Worm (Caenorhabditis elegans) whole organism, L3 larva: ENCODE data around the gene C03H12.1.

ENCODE experiments used
- R02D3.7 ChIP-seq: fragments of 150-350 bp; optimal IDR thresholded peaks from 2 replicates; lab custom pipeline; 2014; ENCODE audit warnings: missing biosample characterization, missing genetic modification characterization
- ZK546.5 ChIP-seq: sonication (generic microtip); optimal IDR thresholded peaks from 2 replicates; lab custom pipeline; 2017; ENCODE audit warnings: missing biosample characterization, missing genetic modification characterization
- aly-2 ChIP-seq: fragments of 150-350 bp; optimal IDR thresholded peaks from 2 replicates; lab custom pipeline; 2014; ENCODE audit warnings: missing biosample characterization, missing genetic modification characterization
- ceh-16 ChIP-seq: sonication (generic microtip); optimal IDR thresholded peaks from 2 replicates; lab custom pipeline; 2017; ENCODE audit warnings: missing biosample characterization, missing genetic modification characterization
- ceh-28 ChIP-seq: fragments of 150-350 bp; optimal IDR thresholded peaks from 2 replicates; lab custom pipeline; 2014; ENCODE audit warnings: missing biosample characterization, missing genetic modification reagents, missing genetic modification characterization
- ceh-9 ChIP-seq: sonication (generic microtip); optimal IDR thresholded peaks from 2 replicates; lab custom pipeline; 2018; ENCODE audit warnings: missing biosample characterization, missing genetic modification characterization
- egl-27 ChIP-seq: sonication (generic microtip); optimal IDR thresholded peaks from 4 replicates; lab custom pipeline; 2017; ENCODE audit warnings: missing biosample characterization, missing genetic modification reagents, missing genetic modification characterization
- egl-5 ChIP-seq: fragments of 150-350 bp; optimal IDR thresholded peaks from 2 replicates; lab custom pipeline; 2017; ENCODE audit warnings: missing biosample characterization, missing genetic modification reagents, missing genetic modification characterization, inconsistent platforms
- elt-1 ChIP-seq: fragments of 150-350 bp; optimal IDR thresholded peaks from 2 replicates; lab custom pipeline; 2014; ENCODE audit warnings: missing biosample characterization, missing genetic modification characterization
- elt-2 ChIP-seq: sonication (generic microtip); optimal IDR thresholded peaks from 2 replicates; lab custom pipeline; 2016; ENCODE audit warnings: missing genetic modification reagents, mild to moderate bottlenecking, missing genetic modification characterization, missing compliant biosample characterization
- elt-3 ChIP-seq, 3 experiments: fragments of 150-350 bp in 1 of 3; sonication (generic microtip) in 2 of 3; optimal IDR thresholded peaks; 2 replicates in 2 of 3; 4 replicates in 1 of 3; lab custom pipeline; 2014 to 2017; ENCODE audit warnings: missing biosample characterization in 3 of 3, missing genetic modification characterization in 3 of 3
- fkh-10 ChIP-seq: sonication (generic microtip); optimal IDR thresholded peaks from 2 replicates; lab custom pipeline; 2017; ENCODE audit warnings: missing biosample characterization, missing genetic modification reagents, missing genetic modification characterization
- fkh-2 ChIP-seq: fragments of 150-350 bp; optimal IDR thresholded peaks from 2 replicates; lab custom pipeline; 2014; ENCODE audit warnings: missing biosample characterization, missing genetic modification reagents, missing genetic modification characterization
- jun-1 ChIP-seq: fragments of 150-350 bp; optimal IDR thresholded peaks from 2 replicates; lab custom pipeline; 2014; ENCODE audit warnings: missing biosample characterization, missing genetic modification reagents, missing genetic modification characterization
- lin-39 ChIP-seq: fragments of 150-350 bp; optimal IDR thresholded peaks from 2 replicates; lab custom pipeline; 2018; ENCODE audit warnings: missing biosample characterization, missing genetic modification reagents, missing genetic modification characterization
- lsy-12 ChIP-seq: sonication (generic microtip); optimal IDR thresholded peaks from 2 replicates; lab custom pipeline; 2016; ENCODE audit warnings: mild to moderate bottlenecking, missing genetic modification characterization, missing compliant biosample characterization
- mdl-1 ChIP-seq: fragments of 150-350 bp; optimal IDR thresholded peaks from 2 replicates; lab custom pipeline; 2014; ENCODE audit warnings: missing biosample characterization, missing genetic modification characterization
- nfya-1 ChIP-seq: sonication (generic microtip); optimal IDR thresholded peaks from 2 replicates; lab custom pipeline; 2017; ENCODE audit warnings: missing genetic modification characterization, mild to moderate bottlenecking, missing compliant biosample characterization, antibody characterized with exemption, moderate library complexity; ENCODE audit not compliant: insufficient read depth
- nhr-12 ChIP-seq: fragments of 150-350 bp; optimal IDR thresholded peaks from 2 replicates; lab custom pipeline; 2014; ENCODE audit warnings: missing biosample characterization, missing genetic modification characterization
- nhr-23 ChIP-seq: fragments of 150-350 bp; optimal IDR thresholded peaks from 2 replicates; lab custom pipeline; 2014; ENCODE audit warnings: missing biosample characterization, missing genetic modification reagents, missing genetic modification characterization
- nhr-237 ChIP-seq: fragments of 150-350 bp; optimal IDR thresholded peaks from 2 replicates; lab custom pipeline; 2014; ENCODE audit warnings: missing biosample characterization, missing genetic modification characterization
- nhr-25 ChIP-seq: sonication (generic microtip); optimal IDR thresholded peaks from 2 replicates; lab custom pipeline; 2017; ENCODE audit warnings: missing biosample characterization, missing genetic modification characterization
- nhr-28 ChIP-seq: fragments of 150-350 bp; optimal IDR thresholded peaks from 2 replicates; lab custom pipeline; 2014; ENCODE audit warnings: missing biosample characterization, missing genetic modification characterization
- nhr-67 ChIP-seq: fragments of 150-350 bp; optimal IDR thresholded peaks from 2 replicates; lab custom pipeline; 2014; ENCODE audit warnings: missing biosample characterization, missing genetic modification characterization
- nhr-76 ChIP-seq: fragments of 150-350 bp; sonication (generic microtip); optimal IDR thresholded peaks from 5 replicates; lab custom pipeline; 2014; ENCODE audit warnings: missing biosample characterization, missing genetic modification characterization
- nhr-77 ChIP-seq: fragments of 150-350 bp; optimal IDR thresholded peaks from 2 replicates; lab custom pipeline; 2014; ENCODE audit warnings: missing biosample characterization, missing genetic modification characterization
- pha-4 ChIP-seq: fragments of 150-350 bp; optimal IDR thresholded peaks from 2 replicates; lab custom pipeline; 2014; ENCODE audit warnings: missing biosample characterization, missing genetic modification reagents, missing genetic modification characterization
- pqm-1 ChIP-seq: fragments of 150-350 bp; optimal IDR thresholded peaks from 2 replicates; lab custom pipeline; 2017; ENCODE audit warnings: missing biosample characterization, missing genetic modification characterization, inconsistent platforms
- sea-2 ChIP-seq: fragments of 150-350 bp; sonication (generic microtip); optimal IDR thresholded peaks from 4 replicates; lab custom pipeline; 2014; ENCODE audit warnings: missing biosample characterization, missing genetic modification reagents, missing genetic modification characterization
- skn-1 ChIP-seq: fragments of 150-350 bp; optimal IDR thresholded peaks from 2 replicates; lab custom pipeline; 2014; ENCODE audit warnings: missing biosample characterization, missing genetic modification characterization
- snpc-4 ChIP-seq: fragments of 150-350 bp; optimal IDR thresholded peaks from 2 replicates; lab custom pipeline; 2014; ENCODE audit warnings: missing biosample characterization, missing genetic modification characterization
- unc-39 ChIP-seq: sonication (generic microtip); optimal IDR thresholded peaks from 4 replicates; lab custom pipeline; 2017; ENCODE audit warnings: missing biosample characterization, missing genetic modification characterization
- ztf-11 ChIP-seq: fragments of 150-350 bp; optimal IDR thresholded peaks from 2 replicates; lab custom pipeline; 2014; ENCODE audit warnings: missing biosample characterization, missing genetic modification characterization
- ztf-4 ChIP-seq: fragments of 150-350 bp; optimal IDR thresholded peaks from 2 replicates; lab custom pipeline; 2014; ENCODE audit warnings: missing biosample characterization, missing genetic modification characterization

The C03H12.1 gene

ce11 chrX:15681393-15681792 is 7.9 kb upstream of the C03H12.1 start, which contains the start of gene gpn-1:
TSS of gene gpn-1 (plus strand) at chrX:15681693.
- TF ChIP-seq nhr-67 (tag; lab: Kevin White, UChicago) (no peak), skn-1 (no peak), nhr-76 (tag; lab: Kevin White, UChicago) (no peak), lin-39 (tag; lab: Kevin White, UChicago) (no peak), ztf-11 (tag; lab: Kevin White, UChicago) (no peak), ceh-28 (tag; lab: Kevin White, UChicago) (no peak), nfya-1 (tag; lab: Kevin White, UChicago) (no peak), elt-2 (tag; lab: Kevin White, UChicago) (no peak), nhr-77 (tag; lab: Kevin White, UChicago) (no peak), lsy-12 (tag; lab: Kevin White, UChicago) (no peak)

- no peak for TF ChIP-seq lin-39 (tag; lab: Kevin White, UChicago)
- TF ChIP-seq ceh-9 (tag; lab: Kevin White, UChicago): no peak
- TF ChIP-seq nhr-25 (tag; lab: Kevin White, UChicago): no peak
These were observed 4.2 kb downstream of the C03H12.1 start for ce11 chrX:15693466-15693865.

ce11 chrX:15696400-15696799 is 7.2 kb downstream of the C03H12.1 start, which contains the start of gene ZK662.2:
TSS of gene ZK662.2 (plus strand) at chrX:15696700.
- TF ChIP-seq unc-39 (tag; lab: Kevin White, UChicago) (no peak), nhr-12 (tag; lab: Kevin White, UChicago) (no peak), pha-4 (peak; percentile 39)

- no peak for TF ChIP-seq ceh-16
- TF ChIP-seq snpc-4: no peak
- TF ChIP-seq ceh-28 (tag; lab: Kevin White, UChicago): peak; percentile 9
- TF ChIP-seq elt-2 (tag; lab: Kevin White, UChicago): peak; percentile 77
- no peak for TF ChIP-seq elt-3 (tag; optimal IDR thresholded peaks at IDR 0.05; lab: Kevin White, UChicago)
- no peak for TF ChIP-seq nhr-25 (tag; lab: Kevin White, UChicago)
- no peak for TF ChIP-seq nhr-237 (tag; lab: Kevin White, UChicago)
- peak; percentile 48 for TF ChIP-seq pqm-1 (tag; lab: Kevin White, UChicago)
- no peak for TF ChIP-seq R02D3.7 (tag; lab: Kevin White, UChicago)
- TF ChIP-seq pha-4: peak; percentile 50
- TF ChIP-seq elt-1: peak; percentile 10
- peak; percentile 29 for TF ChIP-seq nhr-23 (tag; lab: Kevin White, UChicago)
These were observed 11.0 kb downstream of the C03H12.1 start for ce11 chrX:15700220-15700619.

ce11 chrX:15704579-15705110 is 15.4 kb downstream of the C03H12.1 start:
- no peak for TF ChIP-seq nhr-76 (tag; lab: Kevin White, UChicago)
- TF ChIP-seq ceh-9 (tag; lab: Kevin White, UChicago): no peak
- TF ChIP-seq nhr-67 (tag; lab: Kevin White, UChicago): no peak
- peak; percentile 64 for TF ChIP-seq jun-1 (tag; lab: Kevin White, UChicago)
- peak; percentile 8 for TF ChIP-seq mdl-1 (tag; lab: Kevin White, UChicago)
- TF ChIP-seq nhr-25 (tag; lab: Kevin White, UChicago): peak; percentile 12
- peak; percentile 32 for TF ChIP-seq nfya-1 (tag; lab: Kevin White, UChicago)
- TF ChIP-seq elt-3 (tag; optimal IDR thresholded peaks at IDR 0.05; lab: Kevin White, UChicago): peak in 1 of 3 experiments; percentile 30
- TF ChIP-seq ceh-16: no peak
- TF ChIP-seq ztf-4 (tag; lab: Kevin White, UChicago): no peak
- TF ChIP-seq elt-1: peak; percentile 3
- TF ChIP-seq fkh-10: no peak
- TF ChIP-seq egl-27: no peak
- TF ChIP-seq lsy-12 (tag; lab: Kevin White, UChicago): peak; percentile 9
- no peak for TF ChIP-seq aly-2
- no peak for TF ChIP-seq ZK546.5
- TF ChIP-seq egl-5 (tag; lab: Kevin White, UChicago): peak; percentile 47
- TF ChIP-seq sea-2 (GFP tag; lab: Kevin White, UChicago): no peak
- TF ChIP-seq elt-2 (tag; lab: Kevin White, UChicago): peak; percentile 83
- peak; percentile 68 for TF ChIP-seq pqm-1 (tag; lab: Kevin White, UChicago)
- TF ChIP-seq pha-4: peak; percentile 51
- TF ChIP-seq fkh-2 (tag; lab: Kevin White, UChicago): no peak
- no peak for TF ChIP-seq nhr-237 (tag; lab: Kevin White, UChicago)
- TF ChIP-seq ceh-28 (tag; lab: Kevin White, UChicago): peak; percentile 33
- peak; percentile 75 for TF ChIP-seq nhr-23 (tag; lab: Kevin White, UChicago)
- TF ChIP-seq ztf-11 (tag; lab: Kevin White, UChicago): no peak
- TF ChIP-seq nhr-77 (tag; lab: Kevin White, UChicago): no peak
- TF ChIP-seq nhr-28 (tag; lab: Kevin White, UChicago): no peak
